Worm (Caenorhabditis elegans): Measurements from ENCODE around the gene C01C10.2.

DNA sequence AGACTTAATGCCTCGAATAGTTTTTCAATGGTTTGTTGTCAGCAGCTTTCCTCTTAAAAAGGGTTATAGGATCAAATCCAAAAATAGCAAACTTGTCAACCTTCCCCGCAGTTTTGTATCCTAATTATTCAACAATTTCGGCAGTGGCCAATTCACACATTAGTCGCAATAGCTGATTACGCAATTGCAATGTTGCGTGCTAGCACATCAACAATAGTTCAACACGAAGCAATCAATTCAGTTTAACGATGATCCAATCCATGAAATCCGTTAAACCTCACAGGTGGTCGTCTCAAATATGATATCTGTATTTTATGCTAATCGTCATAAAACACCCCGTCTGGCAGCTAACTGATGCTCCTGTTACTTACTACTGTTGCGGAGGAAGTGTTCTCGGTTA lies 14.7 kb upstream of the C01C10.2 start:
- TF ChIP-seq flt-1 (GFP tag; IDR thresholded peaks at IDR 0.05) (no peak), ets-7 (tag; optimal IDR thresholded peaks at IDR 0.05) (no peak), hmg-4 (GFP tag; optimal IDR thresholded peaks at IDR 0.05) (no peak), ama-1 (optimal IDR thresholded peaks at IDR 0.05) (no peak), aly-1 (tag; optimal IDR thresholded peaks at IDR 0.05) (no peak)
